Worm (Caenorhabditis elegans) whole organism, young adult: ENCODE results near the gene lrr-1.

Experiments used
- B0019.2 ChIP-seq: fragments of 200-800 bp; sonication (Bioruptor generic); conservative IDR thresholded peaks from 2 replicates; pipeline ENCODE4 v1.3.6; 2022; ENCODE audit warnings: missing genetic modification reagents, missing genetic modification characterization, missing compliant biosample characterization
- C06A6.2 ChIP-seq: fragments of 200-800 bp; sonication (Bioruptor generic); conservative IDR thresholded peaks from 2 replicates; pipeline ENCODE4 v1.3.6; 2022; ENCODE audit warnings: missing genetic modification characterization, missing compliant biosample characterization
- F22D6.2 ChIP-seq: sonication (generic microtip); optimal IDR thresholded peaks from 2 replicates; lab custom pipeline; 2016; ENCODE audit warnings: mild to moderate bottlenecking, missing genetic modification characterization, missing compliant biosample characterization
- F52B5.7 ChIP-seq: sonication (generic microtip); optimal IDR thresholded peaks from 2 replicates; lab custom pipeline; 2016; ENCODE audit warnings: mild to moderate bottlenecking, missing genetic modification characterization, missing compliant biosample characterization
- F57C9.4 ChIP-seq: sonication (generic microtip); optimal IDR thresholded peaks from 2 replicates; lab custom pipeline; 2017; ENCODE audit warnings: mild to moderate bottlenecking, missing genetic modification characterization, missing compliant biosample characterization
- K11D2.4 ChIP-seq: fragments of 200-800 bp; sonication (Bioruptor generic); IDR thresholded peaks from 2 replicates; pipeline ENCODE4 v1.3.6; 2022; ENCODE audit warnings: missing genetic modification reagents, missing genetic modification characterization, missing compliant biosample characterization
- T07F8.4 ChIP-seq: sonication (generic microtip); optimal IDR thresholded peaks from 2 replicates; lab custom pipeline; 2016; ENCODE audit warnings: mild to moderate bottlenecking, missing genetic modification characterization, moderate library complexity, missing compliant biosample characterization
- T26A5.8 ChIP-seq: sonication (generic microtip); optimal IDR thresholded peaks from 2 replicates; lab custom pipeline; 2016; ENCODE audit warnings: missing genetic modification characterization, missing compliant biosample characterization
- Y79H2A.3 ChIP-seq: fragments of 200-800 bp; sonication (Bioruptor generic); conservative IDR thresholded peaks from 2 replicates; pipeline ENCODE4 v1.3.6; 2022; ENCODE audit warnings: missing genetic modification reagents, missing genetic modification characterization, missing compliant biosample characterization
- ZK185.1 ChIP-seq: sonication (generic microtip); optimal IDR thresholded peaks from 2 replicates; lab custom pipeline; 2016; ENCODE audit warnings: mild to moderate bottlenecking, missing genetic modification characterization, missing compliant biosample characterization; ENCODE audit not compliant: poor library complexity, severe bottlenecking
- akir-1 ChIP-seq: fragments of 200-800 bp; sonication (Bioruptor generic); optimal IDR thresholded peaks from 2 replicates; lab custom pipeline; 2018; ENCODE audit warnings: mild to moderate bottlenecking, missing genetic modification characterization, moderate library complexity, missing compliant biosample characterization
- aptf-3 ChIP-seq: fragments of 200-800 bp; sonication (Bioruptor generic); IDR thresholded peaks from 2 replicates; pipeline ENCODE4 v1.3.6; 2022; ENCODE audit warnings: missing genetic modification characterization, missing compliant biosample characterization
- athp-1 ChIP-seq: sonication (generic microtip); optimal IDR thresholded peaks from 2 replicates; lab custom pipeline; 2017; ENCODE audit warnings: mild to moderate bottlenecking, missing genetic modification characterization, missing compliant biosample characterization
- attf-3 ChIP-seq: fragments of 200-800 bp; sonication (Bioruptor generic); conservative IDR thresholded peaks from 2 replicates; pipeline ENCODE4 v1.3.6; 2022; ENCODE audit warnings: missing genetic modification reagents, missing genetic modification characterization, missing compliant biosample characterization
- attf-5 ChIP-seq: fragments of 200-800 bp; sonication (Bioruptor generic); optimal IDR thresholded peaks from 2 replicates; lab custom pipeline; 2018; ENCODE audit warnings: mild to moderate bottlenecking, missing genetic modification characterization, missing compliant biosample characterization
- ccch-3 ChIP-seq: fragments of 200-800 bp; sonication (Bioruptor generic); optimal IDR thresholded peaks from 2 replicates; lab custom pipeline; 2018; ENCODE audit warnings: mild to moderate bottlenecking, missing genetic modification characterization, missing compliant biosample characterization
- ceh-100 ChIP-seq: fragments of 200-800 bp; sonication (Bioruptor generic); IDR thresholded peaks from 2 replicates; pipeline ENCODE4 v1.3.6; 2022; ENCODE audit warnings: missing genetic modification reagents, missing genetic modification characterization, missing compliant biosample characterization
- ceh-27 ChIP-seq: fragments of 200-800 bp; sonication (Bioruptor generic); optimal IDR thresholded peaks from 2 replicates; lab custom pipeline; 2018; ENCODE audit warnings: mild to moderate bottlenecking, missing genetic modification characterization, moderate library complexity, missing compliant biosample characterization
- ceh-79 ChIP-seq: sonication (generic microtip); optimal IDR thresholded peaks from 2 replicates; lab custom pipeline; 2017; ENCODE audit warnings: mild to moderate bottlenecking, missing genetic modification characterization, missing compliant biosample characterization
- ceh-91 ChIP-seq: fragments of 200-800 bp; sonication (Bioruptor generic); IDR thresholded peaks from 2 replicates; pipeline ENCODE4 v1.3.6; 2022; ENCODE audit warnings: missing genetic modification reagents, missing genetic modification characterization, missing compliant biosample characterization
- chd-7 ChIP-seq: sonication (generic microtip); optimal IDR thresholded peaks from 2 replicates; lab custom pipeline; 2016; ENCODE audit warnings: mild to moderate bottlenecking, missing genetic modification characterization, moderate library complexity, missing compliant biosample characterization
- dox-1 ChIP-seq: fragments of 200-800 bp; sonication (Bioruptor generic); IDR thresholded peaks from 2 replicates; pipeline ENCODE4 v1.3.6; 2022; ENCODE audit warnings: missing genetic modification reagents, missing genetic modification characterization, missing compliant biosample characterization
- dpl-1 ChIP-seq: fragments of 150-350 bp; optimal IDR thresholded peaks from 2 replicates; lab custom pipeline; 2014; ENCODE audit warnings: missing biosample characterization, missing genetic modification reagents, missing genetic modification characterization
- egl-18 ChIP-seq: fragments of 200-800 bp; sonication (Bioruptor generic); IDR thresholded peaks from 2 replicates; pipeline ENCODE4 v1.3.6; 2022; ENCODE audit warnings: missing genetic modification reagents, missing genetic modification characterization, missing compliant biosample characterization
- ets-4 ChIP-seq: fragments of 200-800 bp; sonication (Bioruptor generic); optimal IDR thresholded peaks from 2 replicates; lab custom pipeline; 2018; ENCODE audit warnings: mild to moderate bottlenecking, missing genetic modification characterization, missing compliant biosample characterization
- hlh-12 ChIP-seq: sonication (generic microtip); optimal IDR thresholded peaks from 2 replicates; lab custom pipeline; 2016; ENCODE audit warnings: missing genetic modification characterization, missing compliant biosample characterization
- hmg-1.2 ChIP-seq: fragments of 200-800 bp; sonication (Bioruptor generic); IDR thresholded peaks from 2 replicates; pipeline ENCODE4 v1.3.6; 2022; ENCODE audit warnings: missing genetic modification reagents, missing genetic modification characterization, missing compliant biosample characterization
- hmg-20 ChIP-seq: fragments of 200-800 bp; sonication (Bioruptor generic); IDR thresholded peaks from 2 replicates; pipeline ENCODE4 v1.3.6; 2022; ENCODE audit warnings: missing genetic modification reagents, missing genetic modification characterization, missing compliant biosample characterization
- hrde-1 ChIP-seq: sonication (generic microtip); optimal IDR thresholded peaks from 2 replicates; lab custom pipeline; 2016; ENCODE audit warnings: missing genetic modification characterization, mild to moderate bottlenecking, missing compliant biosample characterization, moderate library complexity, missing genotype, missing genetic modification reagents, borderline replicate concordance
- lag-1 ChIP-seq: fragments of 200-800 bp; sonication (Bioruptor generic); IDR thresholded peaks from 2 replicates; pipeline ENCODE4 v1.3.6; 2022; ENCODE audit warnings: missing genetic modification reagents, missing genetic modification characterization, missing compliant biosample characterization
- lin-26 ChIP-seq: fragments of 200-800 bp; sonication (Bioruptor generic); IDR thresholded peaks from 2 replicates; pipeline ENCODE4 v1.3.6; 2022; ENCODE audit warnings: missing genetic modification reagents, missing genetic modification characterization, missing compliant biosample characterization
- lin-40 ChIP-seq: sonication (generic microtip); optimal IDR thresholded peaks from 2 replicates; lab custom pipeline; 2016; ENCODE audit warnings: missing genetic modification characterization, mild to moderate bottlenecking, missing compliant biosample characterization, missing genotype, missing genetic modification reagents
- lin-54 ChIP-seq: fragments of 200-800 bp; sonication (Bioruptor generic); optimal IDR thresholded peaks from 2 replicates; lab custom pipeline; 2018; ENCODE audit warnings: mild to moderate bottlenecking, missing genetic modification characterization, missing compliant biosample characterization
- mel-28 ChIP-seq: sonication (generic microtip); optimal IDR thresholded peaks from 2 replicates; lab custom pipeline; 2016; ENCODE audit warnings: borderline replicate concordance, mild to moderate bottlenecking, missing genetic modification characterization, missing compliant biosample characterization
- mes-4 ChIP-seq: sonication (generic microtip); optimal IDR thresholded peaks from 2 replicates; lab custom pipeline; 2016; ENCODE audit warnings: missing genotype, missing genetic modification characterization, missing compliant biosample characterization
- nfya-2 ChIP-seq: fragments of 200-800 bp; sonication (Bioruptor generic); IDR thresholded peaks from 2 replicates; pipeline ENCODE4 v1.3.6; 2022; ENCODE audit warnings: missing genetic modification reagents, missing genetic modification characterization, missing compliant biosample characterization
- nhr-80 ChIP-seq: sonication (generic microtip); optimal IDR thresholded peaks from 2 replicates; lab custom pipeline; 2016; ENCODE audit warnings: missing genetic modification characterization, missing compliant biosample characterization
- rcor-1 ChIP-seq: fragments of 200-800 bp; sonication (Bioruptor generic); IDR thresholded peaks from 2 replicates; pipeline ENCODE4 v1.3.6; 2022; ENCODE audit warnings: missing genetic modification reagents, missing genetic modification characterization, missing compliant biosample characterization
- rpc-1 ChIP-seq, 2 experiments: fragments of 150-350 bp in 1 of 2; sonication (generic microtip) in 1 of 2; optimal IDR thresholded peaks; 2 replicates each; lab custom pipeline; 2014 to 2018; ENCODE audit warnings: missing biosample characterization in 1 of 2, missing genetic modification characterization in 1 of 2, missing genetic modification reagents in 1 of 2, missing genotype in 1 of 2
- snpc-1.1 ChIP-seq: sonication (generic microtip); optimal IDR thresholded peaks from 2 replicates; lab custom pipeline; 2017; ENCODE audit warnings: missing genetic modification characterization, mild to moderate bottlenecking, missing compliant biosample characterization, antibody characterized with exemption, moderate library complexity, missing genotype, missing genetic modification reagents; ENCODE audit not compliant: insufficient read depth
- tlf-1 ChIP-seq: fragments of 200-800 bp; sonication (Bioruptor generic); optimal IDR thresholded peaks from 2 replicates; lab custom pipeline; 2018; ENCODE audit warnings: mild to moderate bottlenecking, missing genetic modification characterization, missing compliant biosample characterization
- zfh-2 ChIP-seq: fragments of 200-800 bp; sonication (Bioruptor generic); conservative IDR thresholded peaks from 2 replicates; pipeline ENCODE4 v1.3.6; 2022; ENCODE audit warnings: missing genetic modification reagents, missing genetic modification characterization, missing compliant biosample characterization
- zim-3 ChIP-seq: sonication (generic microtip); optimal IDR thresholded peaks from 2 replicates; lab custom pipeline; 2017; ENCODE audit warnings: mild to moderate bottlenecking, missing genetic modification characterization, moderate library complexity, missing compliant biosample characterization
- ztf-18 ChIP-seq: sonication (generic microtip); optimal IDR thresholded peaks from 2 replicates; lab custom pipeline; 2016; ENCODE audit warnings: missing genotype, mild to moderate bottlenecking, missing genetic modification characterization, missing compliant biosample characterization
- ztf-6 ChIP-seq: fragments of 200-800 bp; sonication (Bioruptor generic); IDR thresholded peaks from 2 replicates; pipeline ENCODE4 v1.3.6; 2022; ENCODE audit warnings: missing genetic modification reagents, missing genetic modification characterization, missing compliant biosample characterization

The lrr-1 gene

DNA sequence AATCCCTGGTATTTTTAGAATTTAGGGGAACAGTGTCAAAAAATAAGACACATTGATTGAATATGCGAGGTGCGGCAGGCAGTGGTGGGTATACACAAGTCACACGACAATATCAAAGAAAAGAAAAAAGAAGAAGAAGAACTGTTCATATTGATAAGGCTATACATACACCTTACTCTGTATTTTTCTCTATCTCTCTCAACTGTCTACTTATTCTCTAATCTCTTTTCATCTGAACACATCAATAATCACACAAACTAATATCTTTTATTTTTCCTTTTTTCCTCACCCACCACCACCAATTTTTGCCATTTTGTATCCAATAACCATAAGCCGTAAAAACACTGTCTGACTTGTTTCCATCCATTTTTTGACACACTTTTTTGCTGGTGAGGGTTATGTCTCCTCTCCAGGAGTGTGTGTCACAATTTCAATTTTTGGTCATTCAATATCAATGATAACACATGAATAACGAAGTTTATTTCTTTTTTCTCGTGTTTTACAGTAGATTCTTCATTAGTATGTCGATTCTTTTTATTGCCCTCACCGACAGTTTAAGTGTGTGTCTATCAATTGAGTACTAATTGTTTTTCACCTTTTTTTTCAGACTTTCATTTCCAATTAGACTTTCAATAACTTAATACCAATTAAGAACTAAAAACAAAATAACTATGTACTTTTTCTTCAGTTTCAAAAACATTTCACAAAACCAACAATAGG lies 16.7 kb downstream of the lrr-1 start (continued):
- TF ChIP-seq rpc-1 (optimal IDR thresholded peaks at IDR 0.05; lab: Kevin White, UChicago), result no peak
- no peak for TF ChIP-seq rpc-1 (tag; optimal IDR thresholded peaks at IDR 0.05; lab: Kevin White, UChicago)
- no peak for TF ChIP-seq ceh-27
- no peak for TF ChIP-seq lin-26 (GFP tag; lab: Robert Waterston, UW)
- no peak for TF ChIP-seq Y79H2A.3 (GFP tag; lab: Robert Waterston, UW)
- TF ChIP-seq egl-18 (GFP tag; lab: Robert Waterston, UW), result no peak
- TF ChIP-seq ccch-3 (GFP tag; lab: Kevin White, UChicago), result no peak
- no peak for TF ChIP-seq lin-54 (GFP tag; lab: Kevin White, UChicago)
- TF ChIP-seq ZK185.1 (tag; lab: Kevin White, UChicago), result peak; percentile 18
- no peak for TF ChIP-seq lag-1
- TF ChIP-seq snpc-1.1 (tag; lab: Kevin White, UChicago), result no peak
- TF ChIP-seq hmg-20 (GFP tag; lab: Robert Waterston, UW), result no peak
- TF ChIP-seq F52B5.7 (tag; lab: Kevin White, UChicago), result no peak
- TF ChIP-seq dpl-1, result no peak
- no peak for TF ChIP-seq aptf-3 (GFP tag; lab: Robert Waterston, UW)
- TF ChIP-seq nhr-80 (tag; lab: Kevin White, UChicago), result peak; percentile 90
- peak; percentile 44 for TF ChIP-seq lin-40 (tag; lab: Kevin White, UChicago)
- TF ChIP-seq T07F8.4 (tag; lab: Kevin White, UChicago), result no peak
- no peak for TF ChIP-seq zim-3 (tag; lab: Kevin White, UChicago)
- no peak for TF ChIP-seq rcor-1
- no peak for TF ChIP-seq ceh-91 (GFP tag; lab: Robert Waterston, UW)
- TF ChIP-seq tlf-1 (GFP tag; lab: Kevin White, UChicago), result no peak
- no peak for TF ChIP-seq ztf-18 (tag; lab: Kevin White, UChicago)

DNA sequence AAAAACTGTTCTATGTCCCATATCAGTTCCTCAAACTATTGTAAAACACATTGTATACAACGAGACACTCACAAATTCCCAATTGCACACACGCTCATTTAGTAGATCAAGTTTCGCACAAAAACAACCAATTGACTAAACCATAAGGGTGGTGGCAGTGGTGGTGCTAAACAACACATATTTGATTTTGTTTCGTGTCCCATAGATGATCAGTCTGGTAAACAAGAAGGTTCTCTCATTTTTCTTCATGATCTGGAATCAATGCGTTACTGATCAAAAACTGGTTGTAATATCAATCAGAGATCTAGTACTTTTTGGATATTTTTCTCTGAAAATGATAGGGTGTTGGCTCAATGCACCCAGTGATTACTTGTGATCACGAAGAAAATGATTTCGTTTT lies 17.7 kb downstream of the lrr-1 start:
- no peak for TF ChIP-seq F22D6.2
- no peak for TF ChIP-seq T26A5.8 (tag; lab: Kevin White, UChicago)
- TF ChIP-seq hlh-12 (tag; lab: Kevin White, UChicago), result no peak
- no peak for TF ChIP-seq K11D2.4 (GFP tag; lab: Robert Waterston, UW)
- no peak for TF ChIP-seq ets-4 (GFP tag; lab: Kevin White, UChicago)
- no peak for TF ChIP-seq rpc-1 (optimal IDR thresholded peaks at IDR 0.05; lab: Kevin White, UChicago)
- no peak for TF ChIP-seq rpc-1 (tag; optimal IDR thresholded peaks at IDR 0.05; lab: Kevin White, UChicago)
- TF ChIP-seq F57C9.4, result no peak
- no peak for TF ChIP-seq ceh-27
- no peak for TF ChIP-seq chd-7
- no peak for TF ChIP-seq ceh-79 (tag; lab: Kevin White, UChicago)
- TF ChIP-seq Y79H2A.3 (GFP tag; lab: Robert Waterston, UW), result no peak
- TF ChIP-seq ztf-6 (GFP tag; lab: Robert Waterston, UW), result no peak
- TF ChIP-seq lin-26 (GFP tag; lab: Robert Waterston, UW), result no peak
- TF ChIP-seq B0019.2 (GFP tag; lab: Robert Waterston, UW), result no peak
- TF ChIP-seq mes-4, result no peak
- no peak for TF ChIP-seq dox-1 (GFP tag; lab: Robert Waterston, UW)

DNA sequence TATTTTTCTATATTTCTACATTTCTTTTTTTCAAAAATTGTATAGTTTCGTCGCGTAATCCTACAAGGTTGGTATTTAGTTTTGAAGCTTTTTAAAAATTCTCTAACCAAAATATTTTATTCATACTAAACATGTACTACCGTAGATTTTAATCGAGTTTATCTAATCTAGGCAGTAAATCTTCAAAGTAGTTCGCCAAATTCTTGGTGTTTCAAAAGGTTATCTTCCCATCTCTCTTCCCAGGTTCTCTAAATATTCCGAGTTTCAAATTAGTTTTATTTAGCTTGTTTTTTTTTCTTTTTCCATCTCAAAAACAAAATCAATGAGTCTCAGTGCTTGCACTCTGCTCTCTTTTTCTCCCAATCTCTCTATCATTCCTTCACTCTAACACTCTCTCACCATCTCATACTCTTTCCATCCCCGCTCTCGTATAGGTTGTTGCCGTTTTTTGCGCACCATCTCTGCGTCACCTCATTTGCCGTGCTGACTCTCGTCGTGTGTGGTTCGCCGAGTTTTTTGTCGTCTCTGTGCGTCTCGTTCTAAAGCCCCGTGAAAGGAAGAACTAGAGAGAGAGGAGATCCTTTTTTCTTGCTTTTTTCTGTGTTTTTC lies 19.2 kb downstream of the lrr-1 start:
- TF ChIP-seq mel-28, result no peak
- TF ChIP-seq C06A6.2 (GFP tag; lab: Robert Waterston, UW), result no peak
- TF ChIP-seq hmg-1.2, result peak; percentile 89
- TF ChIP-seq attf-3 (GFP tag; lab: Robert Waterston, UW), result no peak
- no peak for TF ChIP-seq athp-1 (tag; lab: Kevin White, UChicago)
- no peak for TF ChIP-seq nfya-2 (GFP tag; lab: Robert Waterston, UW)
- TF ChIP-seq ZK185.1 (tag; lab: Kevin White, UChicago), result peak; percentile 14
- no peak for TF ChIP-seq hrde-1 (tag; lab: Kevin White, UChicago)
- TF ChIP-seq zfh-2 (GFP tag; lab: Robert Waterston, UW), result peak; percentile 84
- no peak for TF ChIP-seq ceh-100 (GFP tag; lab: Robert Waterston, UW)
- no peak for TF ChIP-seq akir-1 (GFP tag; lab: Kevin White, UChicago)
- TF ChIP-seq attf-5 (GFP tag; lab: Kevin White, UChicago), result peak; percentile 63
